Fruit fly (Drosophila melanogaster) whole organism, embryonic: ENCODE measurements around the gene CG5861.

ENCODE experiments used
- ATbp ChIP-seq: fragments of 200-800 bp; sonication (Bioruptor generic); optimal IDR thresholded peaks from 2 replicates; lab custom pipeline; 2017; ENCODE audit warnings: missing biosample characterization, mild to moderate bottlenecking, missing genetic modification characterization, missing genetic modification reagents
- CG10654 ChIP-seq: fragments of 200-800 bp; sonication (Bioruptor generic); optimal IDR thresholded peaks from 2 replicates; lab custom pipeline; 2016; ENCODE audit warnings: missing biosample characterization, missing genetic modification characterization
- CG11398 ChIP-seq: fragments of 200-800 bp; sonication (Bioruptor generic); optimal IDR thresholded peaks from 2 replicates; lab custom pipeline; 2016; ENCODE audit warnings: missing biosample characterization, missing genetic modification characterization
- CG12104 ChIP-seq: fragments of 200-800 bp; sonication (Bioruptor generic); optimal IDR thresholded peaks from 3 replicates; lab custom pipeline; 2016; ENCODE audit warnings: missing biosample characterization, missing genetic modification characterization
- CG13287 ChIP-seq: fragments of 200-800 bp; sonication (Bioruptor generic); IDR thresholded peaks from 2 replicates; pipeline ENCODE4 v1.3.6; 2022; ENCODE audit warnings: missing biosample characterization, missing genetic modification characterization; ENCODE audit not compliant: partially characterized antibody
- CG14667 ChIP-seq: fragments of 200-800 bp; sonication (Bioruptor generic); IDR thresholded peaks from 2 replicates; pipeline ENCODE4 v1.3.6; 2022; ENCODE audit warnings: missing biosample characterization, missing genetic modification characterization
- CG14860 ChIP-seq: fragments of 200-800 bp; sonication (Bioruptor generic); IDR thresholded peaks from 3 replicates; pipeline ENCODE4 v1.3.6; 2022; ENCODE audit warnings: missing biosample characterization, missing genetic modification characterization; ENCODE audit not compliant: partially characterized antibody
- CG15696 ChIP-seq: fragments of 200-800 bp; sonication (Bioruptor generic); optimal IDR thresholded peaks from 2 replicates; lab custom pipeline; 2019; ENCODE audit warnings: missing biosample characterization, mild to moderate bottlenecking, missing genetic modification characterization, moderate library complexity
- CG16815 ChIP-seq: fragments of 200-800 bp; sonication (Bioruptor generic); optimal IDR thresholded peaks from 3 replicates; lab custom pipeline; 2017; ENCODE audit warnings: missing biosample characterization, mild to moderate bottlenecking, missing genetic modification characterization
- CG17385 ChIP-seq: fragments of 200-800 bp; sonication (Bioruptor generic); optimal IDR thresholded peaks from 3 replicates; lab custom pipeline; 2018; ENCODE audit warnings: missing biosample characterization, mild to moderate bottlenecking, missing genetic modification characterization
- CG31441 ChIP-seq: fragments of 200-800 bp; sonication (Bioruptor generic); IDR thresholded peaks from 2 replicates; pipeline ENCODE4 v1.3.6; 2022; ENCODE audit warnings: missing biosample characterization, missing genetic modification characterization
- CG32772 ChIP-seq: fragments of 200-800 bp; sonication (Bioruptor generic); IDR thresholded peaks from 2 replicates; pipeline ENCODE4 v1.3.6; 2022; ENCODE audit warnings: missing biosample characterization, missing genetic modification characterization
- CG33213 ChIP-seq: fragments of 200-800 bp; sonication (Bioruptor generic); optimal IDR thresholded peaks from 3 replicates; lab custom pipeline; 2016; ENCODE audit warnings: missing biosample characterization, missing genetic modification characterization
- CG3726 ChIP-seq: fragments of 200-800 bp; sonication (Bioruptor generic); IDR thresholded peaks from 3 replicates; pipeline ENCODE4, ENCODE4 v1.3.6; 2022; ENCODE audit warnings: missing biosample characterization, missing genetic modification characterization
- CG3995 ChIP-seq: fragments of 200-800 bp; sonication (Bioruptor generic); optimal IDR thresholded peaks from 3 replicates; lab custom pipeline; 2016; ENCODE audit warnings: missing biosample characterization, missing genetic modification characterization
- CG4730 ChIP-seq: fragments of 200-800 bp; sonication (Bioruptor generic); IDR thresholded peaks from 2 replicates; pipeline ENCODE4 v1.3.6; 2022; ENCODE audit warnings: missing biosample characterization, missing genetic modification characterization
- CG4820 ChIP-seq: fragments of 200-800 bp; sonication (Bioruptor generic); optimal IDR thresholded peaks from 3 replicates; lab custom pipeline; 2016; ENCODE audit warnings: missing biosample characterization, missing genetic modification characterization
- CG5245 ChIP-seq: fragments of 200-800 bp; sonication (Bioruptor generic); optimal IDR thresholded peaks from 3 replicates; lab custom pipeline; 2016; ENCODE audit warnings: missing biosample characterization, missing genetic modification characterization
- CG7839 ChIP-seq: fragments of 200-800 bp; sonication (Bioruptor generic); optimal IDR thresholded peaks from 3 replicates; lab custom pipeline; 2018; ENCODE audit warnings: missing biosample characterization, mild to moderate bottlenecking, missing genetic modification characterization, moderate library complexity
- CG7987 ChIP-seq: fragments of 200-800 bp; sonication (Bioruptor generic); optimal IDR thresholded peaks from 2 replicates; lab custom pipeline; 2018; ENCODE audit warnings: missing biosample characterization, mild to moderate bottlenecking, missing genetic modification characterization, moderate library complexity
- CG8089 ChIP-seq: fragments of 200-800 bp; sonication (Bioruptor generic); optimal IDR thresholded peaks from 3 replicates; lab custom pipeline; 2016; ENCODE audit warnings: missing biosample characterization, missing genetic modification characterization
- CG8944 ChIP-seq: fragments of 200-800 bp; sonication (Bioruptor generic); optimal IDR thresholded peaks from 3 replicates; lab custom pipeline; 2016; ENCODE audit warnings: missing biosample characterization, missing genetic modification characterization
- CG9437 ChIP-seq: fragments of 200-800 bp; sonication (Bioruptor generic); optimal IDR thresholded peaks from 2 replicates; lab custom pipeline; 2018; ENCODE audit warnings: missing biosample characterization, mild to moderate bottlenecking, missing genetic modification characterization
- Dip2 ChIP-seq: fragments of 200-800 bp; sonication (Bioruptor generic); IDR thresholded peaks from 2 replicates; pipeline ENCODE4 v1.3.6; 2022; ENCODE audit warnings: missing biosample characterization, missing genetic modification characterization
- Ets97D ChIP-seq: fragments of 200-800 bp; sonication (Bioruptor generic); optimal IDR thresholded peaks from 3 replicates; lab custom pipeline; 2016; ENCODE audit warnings: missing biosample characterization, missing genetic modification characterization
- Hey ChIP-seq: fragments of 200-800 bp; sonication (Bioruptor generic); optimal IDR thresholded peaks from 3 replicates; lab custom pipeline; 2018; ENCODE audit warnings: missing biosample characterization, mild to moderate bottlenecking, missing genetic modification characterization
- MBD-R2 ChIP-seq: fragments of 200-800 bp; sonication (Bioruptor generic); IDR thresholded peaks from 2 replicates; pipeline ENCODE4 v1.3.6; 2022; ENCODE audit warnings: missing biosample characterization, missing genetic modification characterization
- NC2β ChIP-seq: fragments of 200-800 bp; sonication (Bioruptor generic); optimal IDR thresholded peaks from 2 replicates; lab custom pipeline; 2016; ENCODE audit warnings: missing biosample characterization, missing genetic modification characterization
- Optix ChIP-seq: fragments of 200-800 bp; sonication (Bioruptor generic); IDR thresholded peaks from 3 replicates; pipeline ENCODE4 v1.3.6; 2022; ENCODE audit warnings: missing biosample characterization, missing genetic modification characterization
- Ravus ChIP-seq: fragments of 200-800 bp; sonication (Bioruptor generic); IDR thresholded peaks from 2 replicates; pipeline ENCODE4 v1.3.6; 2022; ENCODE audit warnings: missing biosample characterization, missing genetic modification characterization
- Sox102F ChIP-seq: fragments of 200-800 bp; sonication (Bioruptor generic); optimal IDR thresholded peaks from 2 replicates; lab custom pipeline; 2018; ENCODE audit warnings: missing biosample characterization, mild to moderate bottlenecking, missing genetic modification characterization, moderate library complexity
- ab ChIP-seq: fragments of 200-800 bp; sonication (Bioruptor generic); optimal IDR thresholded peaks from 2 replicates; lab custom pipeline; 2016; ENCODE audit warnings: missing biosample characterization, missing genetic modification characterization
- ara ChIP-seq: fragments of 200-800 bp; sonication (Bioruptor generic); IDR thresholded peaks from 2 replicates; pipeline ENCODE4 v1.3.6; 2022; ENCODE audit warnings: missing biosample characterization, missing genetic modification characterization
- br ChIP-seq: fragments of >200 bp; optimal IDR thresholded peaks from 2 replicates; lab custom pipeline; 2017
- dm ChIP-seq: fragments of 200-800 bp; sonication (Bioruptor generic); optimal IDR thresholded peaks from 3 replicates; lab custom pipeline; 2016; ENCODE audit warnings: missing biosample characterization, missing genetic modification characterization
- eve ChIP-seq, 2 experiments: fragments of >200 bp; optimal IDR thresholded peaks; 2 replicates each; lab custom pipeline; 2017; ENCODE audit warnings: missing biosample characterization in 2 of 2, missing genetic modification characterization in 2 of 2
- gcm ChIP-seq: fragments of 200-800 bp; sonication (Bioruptor generic); optimal IDR thresholded peaks from 2 replicates; lab custom pipeline; 2019; ENCODE audit warnings: missing biosample characterization, mild to moderate bottlenecking, missing genetic modification characterization, moderate library complexity
- grn ChIP-seq: fragments of 200-800 bp; sonication (Bioruptor generic); optimal IDR thresholded peaks from 3 replicates; lab custom pipeline; 2017; ENCODE audit warnings: missing biosample characterization, missing genetic modification characterization
- gro ChIP-seq: fragments of 200-800 bp; sonication (Bioruptor generic); optimal IDR thresholded peaks from 2 replicates; lab custom pipeline; 2016; ENCODE audit warnings: missing biosample characterization, missing genetic modification characterization
- hkb ChIP-seq, 2 experiments: fragments of 200-800 bp in 1 of 2; fragments of >200 bp in 1 of 2; sonication (Bioruptor generic) in 1 of 2; IDR thresholded peaks in 1 of 2; optimal IDR thresholded peaks in 1 of 2; 2 replicates each; pipeline versions ENCODE4 v1.3.6 to Lab custom; 2017 to 2022; ENCODE audit warnings: missing biosample characterization in 1 of 2, missing genetic modification characterization in 1 of 2
- lab ChIP-seq: fragments of 200-800 bp; sonication (Bioruptor generic); optimal IDR thresholded peaks from 3 replicates; lab custom pipeline; 2017; ENCODE audit warnings: missing biosample characterization, missing genetic modification characterization, mild to moderate bottlenecking, moderate library complexity, missing genetic modification reagents
- pnt ChIP-seq: fragments of 200-800 bp; sonication (Bioruptor generic); optimal IDR thresholded peaks from 3 replicates; lab custom pipeline; 2016; ENCODE audit warnings: missing biosample characterization, missing genetic modification characterization
- prd ChIP-seq, 3 experiments: fragments of >200 bp in 2 of 3; fragments of 200-800 bp in 1 of 3; sonication (Bioruptor generic) in 1 of 3; optimal IDR thresholded peaks in 2 of 3; IDR thresholded peaks in 1 of 3; 2 replicates in 2 of 3; 3 replicates in 1 of 3; pipeline versions ENCODE4 v1.3.6 to Lab custom; 2017 to 2022; ENCODE audit warnings: missing biosample characterization in 1 of 3, missing genetic modification characterization in 1 of 3
- pzg ChIP-seq: fragments of 200-800 bp; sonication (Bioruptor generic); optimal IDR thresholded peaks from 3 replicates; lab custom pipeline; 2018; ENCODE audit warnings: missing biosample characterization, mild to moderate bottlenecking, missing genetic modification characterization, moderate library complexity
- sens ChIP-seq: fragments of 200-800 bp; sonication (Bioruptor generic); peaks from one replicate; lab custom pipeline; 2016; ENCODE audit warnings: missing biosample characterization, missing genetic modification characterization
- ttk ChIP-seq: fragments of 200-800 bp; sonication (Bioruptor generic); IDR thresholded peaks from 2 replicates; pipeline ENCODE4 v2.1.2; 2022; ENCODE audit warnings: missing biosample characterization, missing genetic modification characterization
- unc-4 ChIP-seq: fragments of 200-800 bp; sonication (Bioruptor generic); IDR thresholded peaks from 2 replicates; pipeline ENCODE4 v1.3.6; 2022; ENCODE audit warnings: missing biosample characterization, missing genetic modification characterization; ENCODE audit not compliant: partially characterized antibody
- unpg ChIP-seq: fragments of 200-800 bp; sonication (Bioruptor generic); optimal IDR thresholded peaks from 3 replicates; lab custom pipeline; 2018; ENCODE audit warnings: missing biosample characterization, mild to moderate bottlenecking, missing genetic modification characterization, moderate library complexity
- vvl ChIP-seq: fragments of 200-800 bp; sonication (Bioruptor generic); IDR thresholded peaks from 2 replicates; pipeline ENCODE4 v1.3.6; 2022; ENCODE audit warnings: missing biosample characterization, missing genetic modification characterization
- wdn ChIP-seq: fragments of 200-800 bp; sonication (Bioruptor generic); IDR thresholded peaks from 2 replicates; pipeline ENCODE4 v1.3.6; 2022; ENCODE audit warnings: missing biosample characterization, missing genetic modification characterization

CG5861 gene

DNA sequence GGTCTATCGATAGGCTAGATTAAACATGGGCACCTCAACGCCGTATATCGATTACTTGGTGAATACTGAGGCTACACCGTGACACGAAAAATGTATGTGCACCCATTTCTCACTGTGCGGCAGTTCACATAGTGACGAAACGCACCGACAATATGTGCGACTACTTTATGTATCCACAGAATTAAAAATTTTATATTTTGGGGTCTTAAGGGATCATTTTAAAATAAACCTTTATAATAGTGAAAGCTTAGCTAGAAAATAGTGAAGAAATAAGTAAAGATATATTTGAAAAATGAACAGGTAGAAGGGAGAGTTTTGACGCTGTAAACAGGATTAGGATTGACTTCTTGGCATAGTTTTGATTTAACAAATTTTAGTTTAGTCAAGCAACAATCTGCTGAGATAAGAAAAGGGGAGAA lies 22.0 kb upstream of the CG5861 start, which contains the start of gene mRpL4 (continued):
- TF ChIP-seq Dip2 (GFP tag; lab: Robert Waterston, UW), result no peak
- TF ChIP-seq ara (GFP tag; lab: Robert Waterston, UW), result peak; percentile 52; the same call in 1 of the 2 replicates
- peak; percentile 65; the same call in 1 of the 2 replicates for TF ChIP-seq ttk
- TF ChIP-seq Sox102F (GFP tag; lab: Kevin White, UChicago), result peak; percentile 62
- TF ChIP-seq CG31441 (GFP tag; lab: Robert Waterston, UW), result no peak
- peak; percentile 2 for TF ChIP-seq grn
- peak; percentile 69 for TF ChIP-seq vvl
- peak; percentile 68 for TF ChIP-seq gro (GFP tag; lab: Kevin White, UChicago)
- no peak for TF ChIP-seq br (lab: Kevin White, UChicago)
- TF ChIP-seq lab (GFP tag; lab: Kevin White, UChicago), result no peak
- TF ChIP-seq gcm (GFP tag; lab: Kevin White, UChicago), result no peak
- peak; percentile 82 for TF ChIP-seq pzg
- peak; percentile 94 for TF ChIP-seq MBD-R2 (GFP tag; lab: Robert Waterston, UW)
- peak; percentile 27 for TF ChIP-seq CG9437
- TF ChIP-seq prd (optimal IDR thresholded peaks at IDR 0.05; lab: Kevin White, UChicago), result no peak
- peak; percentile 81; the same call in 2 of the 3 replicates for TF ChIP-seq prd (GFP tag; IDR thresholded peaks at IDR 0.05; lab: Robert Waterston, UW)
- TF ChIP-seq NC2β (GFP tag; lab: Kevin White, UChicago), result peak; percentile 60
- peak; percentile 61 for TF ChIP-seq CG4820 (GFP tag; lab: Kevin White, UChicago)
- TF ChIP-seq CG17385 (GFP tag; lab: Kevin White, UChicago), result peak; percentile 40
- peak in 1 of 2 experiments; percentile 61 for TF ChIP-seq eve (GFP tag; optimal IDR thresholded peaks at IDR 0.05; lab: Kevin White, UChicago)
- peak; percentile 75 for TF ChIP-seq pnt (GFP tag; lab: Kevin White, UChicago)
- TF ChIP-seq CG8089 (GFP tag; lab: Kevin White, UChicago), result peak; percentile 71
- peak; percentile 18; the same call in 1 of the 2 replicates for TF ChIP-seq wdn (GFP tag; lab: Robert Waterston, UW)
- peak; percentile 8 for TF ChIP-seq CG7987 (GFP tag; lab: Kevin White, UChicago)
- no peak for TF ChIP-seq CG7839 (tag; lab: Kevin White, UChicago)
- no peak for TF ChIP-seq CG12104 (GFP tag; lab: Kevin White, UChicago)
- TF ChIP-seq CG13287 (GFP tag; lab: Robert Waterston, UW), result peak; percentile 99
- TF ChIP-seq CG5245 (GFP tag; lab: Kevin White, UChicago), result peak; percentile 41
- TF ChIP-seq CG3995 (GFP tag; lab: Kevin White, UChicago), result peak; percentile 87
- TF ChIP-seq unpg (GFP tag; lab: Kevin White, UChicago), result peak; percentile 60
- TF ChIP-seq CG32772 (GFP tag; lab: Robert Waterston, UW), result peak; percentile 73; the same call in 1 of the 2 replicates
- TF ChIP-seq CG16815 (GFP tag; lab: Kevin White, UChicago), result peak; percentile 42
- no peak for TF ChIP-seq CG14667
- TF ChIP-seq Optix (GFP tag; lab: Robert Waterston, UW), result peak; percentile 39; the same call in 2 of the 3 replicates
- TF ChIP-seq CG10654 (GFP tag; lab: Kevin White, UChicago), result peak; percentile 69
- no peak for TF ChIP-seq CG3726
- TF ChIP-seq unc-4, result peak; percentile 98
- no peak for TF ChIP-seq hkb (optimal IDR thresholded peaks at IDR 0.05; lab: Kevin White, UChicago)
- peak; percentile 35; the same call in 1 of the 2 replicates for TF ChIP-seq hkb (GFP tag; IDR thresholded peaks at IDR 0.05; lab: Robert Waterston, UW)
- peak; percentile 58 for TF ChIP-seq CG11398
- TF ChIP-seq ab (GFP tag; lab: Kevin White, UChicago), result peak; percentile 47
- no peak for TF ChIP-seq ATbp
- TF ChIP-seq CG33213 (GFP tag; lab: Kevin White, UChicago), result peak; percentile 26
- peak; percentile 99 for TF ChIP-seq CG14860 (GFP tag; lab: Robert Waterston, UW)
- no peak for TF ChIP-seq Ravus (GFP tag; lab: Robert Waterston, UW)
- peak; percentile 77 for TF ChIP-seq CG8944 (GFP tag; lab: Kevin White, UChicago)
- TF ChIP-seq sens, result peak; percentile 96
- peak; percentile 79 for TF ChIP-seq dm (GFP tag; lab: Kevin White, UChicago)
- TF ChIP-seq CG4730 (GFP tag; lab: Robert Waterston, UW), result peak; percentile 47; the same call in 1 of the 2 replicates
- TF ChIP-seq CG15696, result peak; percentile 47
- peak; percentile 70 for TF ChIP-seq Ets97D
- TF ChIP-seq Hey, result no peak
